Fruit fly (Drosophila melanogaster): ENCODE measurements around the gene dimm.
A peak's percentile ranks its signal among the peaks of the same experiment; 100 is the strongest.

DNA sequence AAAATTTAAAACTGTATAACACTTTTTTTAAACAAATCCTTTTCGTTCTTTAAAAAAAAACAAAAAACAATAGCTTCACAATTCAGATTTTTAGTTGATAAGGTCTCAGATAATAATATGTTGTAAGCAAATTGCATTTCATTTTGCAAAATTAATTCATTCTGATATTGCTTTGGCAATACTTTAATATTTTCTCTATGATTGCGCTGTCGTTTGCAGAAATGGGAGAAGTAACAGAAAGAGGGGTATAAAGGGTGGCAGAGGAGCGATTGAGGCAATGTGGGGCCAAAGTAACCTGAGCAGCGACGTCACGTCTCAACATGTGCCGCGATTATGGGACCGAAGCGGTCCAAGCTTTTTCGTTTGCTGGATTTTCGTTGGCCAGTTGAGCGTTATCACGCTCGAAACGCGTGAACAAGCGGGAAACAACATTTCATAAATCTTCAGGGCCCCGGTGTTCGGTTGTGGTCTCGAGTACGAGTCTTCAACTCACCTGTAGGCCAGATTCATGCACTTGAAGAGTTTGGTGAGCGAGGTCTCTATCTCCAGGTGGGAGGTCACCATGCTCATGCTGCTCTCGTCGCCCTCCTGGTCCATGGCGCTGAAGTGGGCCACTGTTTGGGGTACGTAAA, 23.6 kb upstream of the dimm start:
- TF ChIP-seq svp (GFP tag) (peak; percentile 55), Sox15 (GFP tag; optimal IDR thresholded peaks at IDR 0.05) (no peak), CG4318 (GFP tag; optimal IDR thresholded peaks at IDR 0.05) (no peak), Hr39 (GFP tag; optimal IDR thresholded peaks at IDR 0.05) (no peak), CG15336 (GFP tag; IDR thresholded peaks at IDR 0.05) (no peak), eg (GFP tag; IDR thresholded peaks at IDR 0.05) (no peak), Eip75B (GFP tag; optimal IDR thresholded peaks at IDR 0.05) (no peak), CG11294 (GFP tag; IDR thresholded peaks at IDR 0.05) (no peak), Blimp-1 (GFP tag; optimal IDR thresholded peaks at IDR 0.05) (no peak), Ets21C (GFP tag; optimal IDR thresholded peaks at IDR 0.05) (no peak), CG6854 (GFP tag; optimal IDR thresholded peaks at IDR 0.05) (no peak), CG3919 (GFP tag; optimal IDR thresholded peaks at IDR 0.05) (no peak), CG16779 (tag; optimal IDR thresholded peaks at IDR 0.05) (no peak)

Data from whole organism, prepupa.